Worm (Caenorhabditis elegans) whole organism, late embryonic: Measurements from ENCODE around the gene ZK673.11.

ENCODE experiments used
- ahr-1 ChIP-seq: sonication (generic microtip); optimal IDR thresholded peaks from 2 replicates; lab custom pipeline; 2016; ENCODE audit warnings: missing genetic modification characterization, missing compliant biosample characterization
- ama-1 ChIP-seq: fragments of 150-350 bp; optimal IDR thresholded peaks from 2 replicates; lab custom pipeline; 2014
- ceh-18 ChIP-seq: sonication (generic microtip); optimal IDR thresholded peaks from 2 replicates; lab custom pipeline; 2016; ENCODE audit warnings: missing genetic modification characterization, missing compliant biosample characterization
- ceh-22 ChIP-seq: sonication (generic microtip); optimal IDR thresholded peaks from 2 replicates; lab custom pipeline; 2017; ENCODE audit warnings: missing biosample characterization, missing genetic modification characterization
- dve-1 ChIP-seq: sonication (generic microtip); optimal IDR thresholded peaks from 2 replicates; lab custom pipeline; 2017; ENCODE audit warnings: antibody characterized with exemption, mild to moderate bottlenecking, missing genetic modification characterization, missing compliant biosample characterization
- lim-6 ChIP-seq: sonication (generic microtip); optimal IDR thresholded peaks from 2 replicates; lab custom pipeline; 2016; ENCODE audit warnings: missing genetic modification characterization, missing compliant biosample characterization
- sox-2 ChIP-seq: fragments of 200-800 bp; sonication (Bioruptor generic); IDR thresholded peaks from 2 replicates; pipeline ENCODE4 v1.3.6; 2022; ENCODE audit warnings: missing genetic modification reagents, missing genetic modification characterization, missing compliant biosample characterization
- tbx-2 ChIP-seq: sonication (generic microtip); optimal IDR thresholded peaks from 2 replicates; lab custom pipeline; 2016; ENCODE audit warnings: missing genetic modification characterization, missing compliant biosample characterization

- TF ChIP-seq ceh-22 (tag; lab: Kevin White, UChicago): no peak
- TF ChIP-seq sox-2 (GFP tag; lab: Robert Waterston, UW): no peak
- TF ChIP-seq lim-6 (tag; lab: Kevin White, UChicago): no peak
- no peak for TF ChIP-seq ama-1
- TF ChIP-seq ahr-1 (tag; lab: Kevin White, UChicago): no peak
- TF ChIP-seq dve-1: no peak
- no peak for TF ChIP-seq tbx-2 (tag; lab: Kevin White, UChicago)
- TF ChIP-seq ceh-18: no peak
Observed at ce11 chrII:10507906-10508305, 50.8 kb downstream of the ZK673.11 start.
